Fruit fly (Drosophila melanogaster): Measurements from ENCODE around the gene CG46306.

The CG46306 gene

DNA sequence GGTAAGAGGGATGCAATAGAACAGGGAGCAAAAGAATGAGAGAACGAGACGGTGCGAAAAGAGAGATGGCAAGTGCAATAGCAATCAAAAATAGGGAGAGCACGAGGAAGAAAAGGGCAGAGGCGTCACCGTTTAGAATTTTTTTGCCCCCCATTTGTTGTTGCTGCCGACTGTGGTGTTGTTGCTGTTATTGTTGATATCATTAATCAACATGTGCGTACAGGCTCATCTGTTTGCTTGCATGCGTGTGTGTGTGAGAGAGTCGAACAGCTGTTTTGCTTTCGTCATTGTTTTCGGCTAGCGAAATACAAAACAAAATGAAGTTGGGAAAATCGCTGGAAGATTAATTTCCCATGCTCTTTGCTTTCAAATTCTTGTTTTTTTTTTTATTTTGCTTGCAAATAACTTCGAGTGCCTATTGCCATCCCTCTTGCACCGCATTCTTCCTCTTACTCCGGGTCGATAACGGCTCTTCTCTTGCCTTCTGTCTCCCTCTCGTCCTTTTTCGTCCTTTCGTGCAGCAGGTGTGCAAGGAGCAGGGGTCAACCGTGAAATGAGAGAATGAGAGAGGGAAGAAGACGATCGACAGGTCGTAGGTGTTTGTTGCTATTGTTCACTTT, 42.1 kb downstream of the CG46306 start (continued):
- TF ChIP-seq CG7556 (GFP tag; optimal IDR thresholded peaks at IDR 0.05) (no peak), Dfd (GFP tag; optimal IDR thresholded peaks at IDR 0.05) (no peak), D (optimal IDR thresholded peaks at IDR 0.05) (no peak), D (GFP tag; optimal IDR thresholded peaks at IDR 0.05) (peak; percentile 25), zf30C (GFP tag; optimal IDR thresholded peaks at IDR 0.05) (no peak), bab2 (GFP tag; optimal IDR thresholded peaks at IDR 0.05) (no peak), dati (GFP tag; IDR thresholded peaks at IDR 0.05) (no peak), tx (GFP tag; optimal IDR thresholded peaks at IDR 0.05) (no peak), Six4 (GFP tag; optimal IDR thresholded peaks at IDR 0.05) (no peak), CG31365 (tag; optimal IDR thresholded peaks at IDR 0.05) (no peak), CG6175 (GFP tag; IDR thresholded peaks at IDR 0.05) (no peak), CG42726 (GFP tag; IDR thresholded peaks at IDR 0.05; ENCODE audit: partially characterized antibody) (no peak), CG15514 (GFP tag; optimal IDR thresholded peaks at IDR 0.05) (peak; percentile 53), CG7357 (GFP tag; IDR thresholded peaks at IDR 0.05) (no peak), sna (GFP tag; IDR thresholded peaks at IDR 0.05; ENCODE audit: partially characterized antibody) (no peak), CG31224 (GFP tag; IDR thresholded peaks at IDR 0.05) (no peak), HHEX (GFP tag; optimal IDR thresholded peaks at IDR 0.05) (no peak), onecut (GFP tag; IDR thresholded peaks at IDR 0.05) (peak; percentile 66), CG2120 (GFP tag; optimal IDR thresholded peaks at IDR 0.05) (no peak), E2f2 (GFP tag; IDR thresholded peaks at IDR 0.05) (no peak), CG7372 (GFP tag; IDR thresholded peaks at IDR 0.05) (no peak), mam (GFP tag; optimal IDR thresholded peaks at IDR 0.05) (no peak), sqz (GFP tag; optimal IDR thresholded peaks at IDR 0.05) (peak; percentile 41), NK7.1 (GFP tag; optimal IDR thresholded peaks at IDR 0.05) (no peak), p53 (GFP tag; optimal IDR thresholded peaks at IDR 0.05) (no peak), gt (GFP tag; IDR thresholded peaks at IDR 0.05) (no peak), dm (GFP tag; optimal IDR thresholded peaks at IDR 0.05) (no peak), nmo (GFP tag; optimal IDR thresholded peaks at IDR 0.05) (no peak), CG11085 (GFP tag; IDR thresholded peaks at IDR 0.05) (no peak), Abd-B (GFP tag; optimal IDR thresholded peaks at IDR 0.05) (no peak), stwl (tag; optimal IDR thresholded peaks at IDR 0.05) (no peak), CG10431 (GFP tag; optimal IDR thresholded peaks at IDR 0.05) (no peak), CG15011 (GFP tag; optimal IDR thresholded peaks at IDR 0.05) (no peak), gcm (GFP tag; optimal IDR thresholded peaks at IDR 0.05) (peak; percentile 8), caup (GFP tag; optimal IDR thresholded peaks at IDR 0.05; ENCODE audit: severe bottlenecking) (no peak), CG1529 (GFP tag; optimal IDR thresholded peaks at IDR 0.05) (no peak), dmrt11E (tag; optimal IDR thresholded peaks at IDR 0.05) (no peak), CG4404 (GFP tag; IDR thresholded peaks at IDR 0.05) (no peak), CG17186 (GFP tag; optimal IDR thresholded peaks at IDR 0.05) (no peak), CG7745 (tag; optimal IDR thresholded peaks at IDR 0.05) (no peak), Hmr (GFP tag; optimal IDR thresholded peaks at IDR 0.05) (no peak), Doc2 (GFP tag; IDR thresholded peaks at IDR 0.05) (no peak), H2.0 (GFP tag; IDR thresholded peaks at IDR 0.05) (no peak), sr (GFP tag; IDR thresholded peaks at IDR 0.05) (no peak), lbe (GFP tag; optimal IDR thresholded peaks at IDR 0.05) (no peak), CG8290 (GFP tag; optimal IDR thresholded peaks at IDR 0.05) (no peak), CG8290 (tag; optimal IDR thresholded peaks at IDR 0.05) (no peak), NC2β (GFP tag; optimal IDR thresholded peaks at IDR 0.05) (no peak), CG13287 (GFP tag; IDR thresholded peaks at IDR 0.05; ENCODE audit: partially characterized antibody) (peak; percentile 9; the same call in 1 of the 2 replicates), CG13894 (tag; optimal IDR thresholded peaks at IDR 0.05) (no peak), CG6683 (GFP tag; optimal IDR thresholded peaks at IDR 0.05) (no peak), rib (GFP tag; IDR thresholded peaks at IDR 0.05) (no peak)

All from whole organism, embryonic.